Worm (Caenorhabditis elegans) whole organism, midembryonic: Measurements from ENCODE around the gene ZK355.2.

Experiments
- T22C8.4 ChIP-seq: fragments of 200-800 bp; sonication (Bioruptor generic); IDR thresholded peaks from 2 replicates; pipeline ENCODE4 v1.3.6; 2022; ENCODE audit warnings: missing genetic modification characterization, missing compliant biosample characterization
- cog-1 ChIP-seq: sonication (generic microtip); optimal IDR thresholded peaks from 2 replicates; lab custom pipeline; 2016; ENCODE audit warnings: missing genetic modification characterization, missing compliant biosample characterization
- flt-1 ChIP-seq: fragments of 200-800 bp; sonication (Bioruptor generic); IDR thresholded peaks from 2 replicates; pipeline ENCODE4 v1.3.6; 2022; ENCODE audit warnings: missing genetic modification characterization, missing compliant biosample characterization
- klf-2 ChIP-seq: fragments of 200-800 bp; sonication (Bioruptor generic); conservative IDR thresholded peaks from 2 replicates; pipeline ENCODE4 v1.3.6; 2022; ENCODE audit warnings: missing genetic modification reagents, missing genetic modification characterization, missing compliant biosample characterization
- med-1 ChIP-seq: sonication (generic microtip); optimal IDR thresholded peaks from 2 replicates; lab custom pipeline; 2017; ENCODE audit warnings: missing genetic modification characterization, mild to moderate bottlenecking, missing compliant biosample characterization, antibody characterized with exemption, missing genetic modification reagents; ENCODE audit not compliant: insufficient read depth
- ref-1 ChIP-seq: fragments of 200-800 bp; sonication (Bioruptor generic); conservative IDR thresholded peaks from 2 replicates; pipeline ENCODE4 v1.3.6; 2022; ENCODE audit warnings: missing genetic modification reagents, missing genetic modification characterization, missing compliant biosample characterization
- tab-1 ChIP-seq: fragments of 200-800 bp; sonication (Bioruptor generic); IDR thresholded peaks from 2 replicates; pipeline ENCODE4 v1.3.6; 2022; ENCODE audit warnings: missing genetic modification characterization, missing compliant biosample characterization
- ztf-23 ChIP-seq: fragments of 200-800 bp; sonication (Bioruptor generic); IDR thresholded peaks from 2 replicates; pipeline ENCODE4 v1.3.6; 2022; ENCODE audit warnings: missing genetic modification reagents, missing genetic modification characterization, missing compliant biosample characterization
- ztf-29 ChIP-seq: fragments of 200-800 bp; sonication (Bioruptor generic); IDR thresholded peaks from 2 replicates; pipeline ENCODE4 v1.3.6; 2022; ENCODE audit warnings: missing genetic modification reagents, missing genetic modification characterization, missing compliant biosample characterization

- TF ChIP-seq flt-1 (GFP tag; lab: Robert Waterston, UW) (no peak), cog-1 (tag; lab: Kevin White, UChicago) (no peak), T22C8.4 (GFP tag; lab: Robert Waterston, UW) (no peak), ref-1 (no peak), ztf-29 (GFP tag; lab: Robert Waterston, UW) (no peak), med-1 (GFP tag; lab: Kevin White, UChicago) (no peak), tab-1 (GFP tag; lab: Robert Waterston, UW) (no peak), ztf-23 (GFP tag; lab: Robert Waterston, UW) (no peak), klf-2 (no peak)
These were observed 20.0 kb upstream of the ZK355.2 start for ce11 chrII:2903748-2904147.
